Fruit fly (Drosophila melanogaster) whole organism, adult: ENCODE measurements around the gene CG31115.

Source experiments
- CG12768 ChIP-seq: fragments of 200-800 bp; sonication (Bioruptor generic); optimal IDR thresholded peaks from 2 replicates; lab custom pipeline; 2017; ENCODE audit warnings: missing biosample characterization, missing genetic modification characterization, mild to moderate bottlenecking, moderate library complexity, missing genetic modification reagents
- CG14711 ChIP-seq: fragments of 200-800 bp; sonication (Bioruptor generic); optimal IDR thresholded peaks from 2 replicates; lab custom pipeline; 2018; ENCODE audit warnings: missing biosample characterization, mild to moderate bottlenecking, missing genetic modification characterization, moderate library complexity
- CG33017 ChIP-seq: fragments of 200-800 bp; sonication (Bioruptor generic); optimal IDR thresholded peaks from 2 replicates; lab custom pipeline; 2018; ENCODE audit warnings: missing biosample characterization, mild to moderate bottlenecking, missing genetic modification characterization, moderate library complexity
- CG7045 ChIP-seq: fragments of 200-800 bp; sonication (Bioruptor generic); optimal IDR thresholded peaks from 2 replicates; lab custom pipeline; 2017; ENCODE audit warnings: missing biosample characterization, mild to moderate bottlenecking, missing genetic modification characterization
- CG7101 ChIP-seq: fragments of 200-800 bp; sonication (Bioruptor generic); optimal IDR thresholded peaks from 2 replicates; lab custom pipeline; 2018; ENCODE audit warnings: missing biosample characterization, mild to moderate bottlenecking, missing genetic modification characterization, moderate library complexity
- Crg-1 ChIP-seq: fragments of 200-800 bp; sonication (Bioruptor generic); optimal IDR thresholded peaks from 2 replicates; lab custom pipeline; 2016; ENCODE audit warnings: missing biosample characterization, missing genetic modification characterization
- Mnt ChIP-seq: fragments of 200-800 bp; sonication (Bioruptor generic); optimal IDR thresholded peaks from 2 replicates; lab custom pipeline; 2016; ENCODE audit warnings: missing biosample characterization, mild to moderate bottlenecking, missing genetic modification characterization
- cic ChIP-seq: fragments of 200-800 bp; sonication (Bioruptor generic); optimal IDR thresholded peaks from 2 replicates; lab custom pipeline; 2017; ENCODE audit warnings: missing biosample characterization, mild to moderate bottlenecking, missing genetic modification characterization, moderate library complexity
- cnc ChIP-seq, 2 experiments: fragments of >200 bp; optimal IDR thresholded peaks; 2 replicates each; lab custom pipeline; 2017
- ovo ChIP-seq: fragments of 200-800 bp; sonication (Bioruptor generic); optimal IDR thresholded peaks from 2 replicates; lab custom pipeline; 2016; ENCODE audit warnings: missing biosample characterization, missing genetic modification characterization
- pad ChIP-seq: fragments of 200-800 bp; sonication (Bioruptor generic); optimal IDR thresholded peaks from 3 replicates; lab custom pipeline; 2017; ENCODE audit warnings: missing biosample characterization, missing genetic modification characterization, mild to moderate bottlenecking, moderate library complexity, missing genetic modification reagents

dm6 chr3R:25049742-25050517, 13.2 kb downstream of the CG31115 start:
- no peak for TF ChIP-seq cnc (optimal IDR thresholded peaks at IDR 0.05; lab: Kevin White, UChicago)
- peak; percentile 95 for TF ChIP-seq cic
- TF ChIP-seq Crg-1 (GFP tag; lab: Kevin White, UChicago) = no peak
- peak; percentile 67 for TF ChIP-seq CG7101
- TF ChIP-seq CG14711 (tag; lab: Kevin White, UChicago) = peak; percentile 42
- TF ChIP-seq Mnt (GFP tag; lab: Kevin White, UChicago) = peak; percentile 87
- peak; percentile 92 for TF ChIP-seq CG12768
- TF ChIP-seq CG33017 (tag; lab: Kevin White, UChicago) = peak; percentile 82
- peak; percentile 46 for TF ChIP-seq ovo (GFP tag; lab: Kevin White, UChicago)
- peak; percentile 65 for TF ChIP-seq pad (GFP tag; lab: Kevin White, UChicago)
- TF ChIP-seq CG7045 (GFP tag; lab: Kevin White, UChicago) = peak; percentile 35
